Worm (Caenorhabditis elegans): Measurements from ENCODE around the gene T04A8.8.
A peak's percentile ranks its signal among the peaks of the same experiment; 100 is the strongest.

The T04A8.8 gene

ce11 chrIII:4699922-4700321 lies 6.1 kb downstream of the T04A8.8 start, which contains the start of gene sel-13:
Gene sel-13 (minus strand): TSS chrIII:4700224.
- no peak for TF ChIP-seq W03F9.2 (tag; optimal IDR thresholded peaks at IDR 0.05)
- no peak for TF ChIP-seq him-1 (tag; optimal IDR thresholded peaks at IDR 0.05)
- TF ChIP-seq dao-5 (tag; optimal IDR thresholded peaks at IDR 0.05), result no peak

DNA sequence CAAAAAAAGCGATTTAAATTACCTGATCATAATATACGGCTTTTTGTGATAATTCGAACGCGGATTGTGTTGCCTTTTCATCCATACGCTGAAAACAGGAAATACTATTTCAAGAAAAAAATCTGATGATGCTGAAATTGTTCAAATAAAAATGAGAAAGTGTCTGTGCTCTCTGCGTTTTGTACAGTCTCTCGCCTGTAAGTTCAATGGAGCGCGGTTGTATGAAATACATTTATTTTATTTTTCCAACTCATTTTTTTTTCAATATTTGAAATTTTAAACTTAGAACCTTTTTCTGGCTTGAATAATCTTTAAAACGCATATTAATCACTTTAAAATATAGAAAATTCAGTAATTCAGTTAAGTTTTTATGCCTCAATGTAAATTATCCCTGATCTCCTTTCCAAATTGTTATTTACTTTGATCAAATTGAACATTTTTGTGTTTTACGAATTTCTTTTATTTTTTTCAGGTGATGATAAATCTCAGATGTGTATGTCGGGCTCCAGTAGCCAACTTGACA lies 10.2 kb downstream of the T04A8.8 start, which contains the start of the genes clp-2 and mrpl-16:
clp-2 (minus strand) TSS at position 94 of the 523 bp plus-strand sequence.
mrpl-16 (plus strand) TSS at position 473 of the 523 bp plus-strand sequence.
- TF ChIP-seq W03F9.2 (tag; optimal IDR thresholded peaks at IDR 0.05), result peak; percentile 35
- TF ChIP-seq dao-5 (tag; optimal IDR thresholded peaks at IDR 0.05), result no peak

- no peak for TF ChIP-seq dao-5 (tag; optimal IDR thresholded peaks at IDR 0.05)
- no peak for TF ChIP-seq him-1 (tag; optimal IDR thresholded peaks at IDR 0.05)
- TF ChIP-seq W03F9.2 (tag; optimal IDR thresholded peaks at IDR 0.05), result no peak
Measured at ce11 chrIII:4705207-4705606, 11.4 kb downstream of the T04A8.8 start, which contains the start of gene pgap-2. Gene pgap-2 (plus strand): TSS chrIII:4705507.

- TF ChIP-seq dao-5 (tag; optimal IDR thresholded peaks at IDR 0.05) (no peak), W03F9.2 (tag; optimal IDR thresholded peaks at IDR 0.05) (no peak), him-1 (tag; optimal IDR thresholded peaks at IDR 0.05) (no peak)
Measured at ce11 chrIII:4706678-4707077, 12.9 kb downstream of the T04A8.8 start, which contains the start of gene T04A8.13. Gene T04A8.13 (plus strand): TSS chrIII:4706978.

DNA sequence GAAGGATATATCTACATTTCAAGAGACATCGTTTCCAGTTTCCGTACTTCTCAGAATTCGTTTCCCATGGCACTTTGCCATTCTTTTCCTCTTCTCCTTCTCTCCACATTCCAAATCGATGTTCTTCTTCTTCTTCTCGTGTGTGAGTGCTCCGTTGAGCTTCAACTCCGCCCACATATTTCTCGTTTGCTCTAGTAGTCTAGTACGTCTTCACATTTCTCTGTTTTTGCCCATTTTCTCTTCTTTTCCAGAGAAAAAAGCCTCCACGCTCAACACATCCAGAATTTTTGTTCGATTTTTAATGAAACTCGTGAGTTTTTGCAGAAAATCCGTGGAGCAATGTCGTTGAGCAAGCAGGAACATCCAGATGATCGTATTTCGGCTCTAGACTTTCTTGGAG lies 15.1 kb downstream of the T04A8.8 start, which contains the start of gene T04A8.18:
T04A8.18 (plus strand) TSS at position 301 of the 400 bp plus-strand sequence.
- TF ChIP-seq dao-5 (tag; optimal IDR thresholded peaks at IDR 0.05), result no peak
- no peak for TF ChIP-seq him-1 (tag; optimal IDR thresholded peaks at IDR 0.05)
- no peak for TF ChIP-seq W03F9.2 (tag; optimal IDR thresholded peaks at IDR 0.05)

ce11 chrIII:4715088-4715487 lies 21.3 kb downstream of the T04A8.8 start, which contains the start of gene him-18:
Gene him-18 (minus strand): TSS chrIII:4715188.
- no peak for TF ChIP-seq him-1 (tag; optimal IDR thresholded peaks at IDR 0.05)

ce11 chrIII:4720620-4721227 lies 26.9 kb downstream of the T04A8.8 start, which contains the start of gene emb-5:
Gene emb-5 (minus strand): TSS chrIII:4720670.
- TF ChIP-seq W03F9.2 (tag; optimal IDR thresholded peaks at IDR 0.05) (no peak), dao-5 (tag; optimal IDR thresholded peaks at IDR 0.05) (no peak), him-1 (tag; optimal IDR thresholded peaks at IDR 0.05) (no peak)

- TF ChIP-seq dao-5 (tag; optimal IDR thresholded peaks at IDR 0.05), result no peak
- TF ChIP-seq him-1 (tag; optimal IDR thresholded peaks at IDR 0.05), result peak; percentile 70
- TF ChIP-seq W03F9.2 (tag; optimal IDR thresholded peaks at IDR 0.05), result no peak
Measured at ce11 chrIII:4721750-4722149, 28.0 kb downstream of the T04A8.8 start, which contains the start of gene acy-1. Gene acy-1 (plus strand): TSS chrIII:4722095.

DNA sequence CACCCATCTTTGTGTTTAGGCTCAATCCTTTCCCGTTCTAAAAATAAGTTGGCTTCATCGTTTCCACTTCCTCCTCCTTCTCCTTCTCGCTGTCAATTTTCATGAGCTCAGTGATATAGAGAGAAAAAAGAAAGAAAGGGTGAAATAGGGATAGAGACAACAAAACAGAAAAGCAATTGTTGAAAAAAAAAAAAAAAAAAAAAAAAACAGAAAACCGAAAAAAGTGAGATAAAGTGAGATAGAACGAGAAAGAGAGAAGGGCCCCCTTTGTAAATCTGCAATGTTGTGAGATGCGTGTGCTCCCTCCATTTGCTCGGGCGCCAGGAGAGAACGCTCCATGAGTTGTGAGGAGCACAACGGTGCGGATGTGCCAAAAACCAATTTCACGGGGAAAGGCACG lies 30.1 kb downstream of the T04A8.8 start:
- peak; percentile 13 for TF ChIP-seq him-1 (tag; optimal IDR thresholded peaks at IDR 0.05)
- no peak for TF ChIP-seq W03F9.2 (tag; optimal IDR thresholded peaks at IDR 0.05)

DNA sequence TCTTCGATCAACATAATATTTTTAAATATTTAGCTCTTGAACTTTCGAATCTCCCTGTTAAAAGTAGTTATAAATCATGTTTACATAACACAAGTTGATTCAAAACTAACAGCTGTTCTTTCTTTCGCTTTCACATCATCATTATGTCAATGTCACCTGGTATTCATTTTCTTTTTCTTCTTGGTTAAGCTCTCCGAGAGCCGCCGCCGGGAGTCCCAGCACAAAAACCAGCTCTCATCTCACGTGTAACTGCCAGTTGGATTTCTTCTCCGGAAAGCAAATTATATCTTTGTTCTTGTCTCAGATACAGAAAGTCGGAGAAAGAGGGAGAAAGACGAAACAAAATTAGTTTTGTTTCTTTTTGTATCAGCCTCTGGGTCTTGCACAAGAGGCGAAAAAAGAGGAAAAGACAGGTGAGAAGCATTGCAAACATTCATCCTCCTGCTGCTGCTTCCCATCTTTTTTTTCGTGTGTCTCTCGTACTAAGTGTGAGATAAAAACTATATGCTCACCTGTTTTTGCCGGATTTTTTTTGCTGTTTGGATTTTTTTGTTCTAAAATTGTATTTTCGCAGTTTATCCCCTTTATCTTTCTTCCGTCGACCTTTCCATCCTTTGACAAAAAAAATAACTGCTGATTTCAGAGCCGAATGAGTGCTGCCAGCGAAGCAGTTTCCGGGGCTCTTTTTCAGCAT lies 37.6 kb downstream of the T04A8.8 start, which contains the start of gene F17C8.3:
F17C8.3 (plus strand) TSS at position 644 of the 694 bp plus-strand sequence.
- TF ChIP-seq W03F9.2 (tag; optimal IDR thresholded peaks at IDR 0.05) (no peak), dao-5 (tag; optimal IDR thresholded peaks at IDR 0.05) (no peak)

DNA sequence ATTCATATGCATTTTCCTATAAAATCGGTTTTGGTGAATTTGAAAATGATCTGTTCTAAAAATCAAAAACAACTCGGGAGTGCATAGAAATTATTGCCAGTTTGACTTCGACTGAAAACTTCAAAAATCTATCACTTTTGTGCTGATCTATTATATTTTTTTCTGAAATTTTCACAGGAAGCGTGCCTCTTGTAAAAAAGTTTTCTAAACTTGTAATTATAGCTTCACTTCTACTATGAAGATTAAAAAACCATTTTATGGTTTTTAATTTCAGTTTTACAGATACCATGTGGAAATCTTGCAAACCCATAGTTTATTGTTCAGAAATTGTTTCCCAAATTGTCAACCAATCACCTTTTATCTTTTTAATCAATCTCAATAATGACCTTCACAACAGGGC lies 40.3 kb downstream of the T04A8.8 start, which contains the start of gene F17C8.9:
F17C8.9 (plus strand) TSS at position 301 of the 400 bp plus-strand sequence.
- TF ChIP-seq him-1 (tag; optimal IDR thresholded peaks at IDR 0.05), result no peak
- no peak for TF ChIP-seq dao-5 (tag; optimal IDR thresholded peaks at IDR 0.05)
- TF ChIP-seq W03F9.2 (tag; optimal IDR thresholded peaks at IDR 0.05), result no peak

DNA sequence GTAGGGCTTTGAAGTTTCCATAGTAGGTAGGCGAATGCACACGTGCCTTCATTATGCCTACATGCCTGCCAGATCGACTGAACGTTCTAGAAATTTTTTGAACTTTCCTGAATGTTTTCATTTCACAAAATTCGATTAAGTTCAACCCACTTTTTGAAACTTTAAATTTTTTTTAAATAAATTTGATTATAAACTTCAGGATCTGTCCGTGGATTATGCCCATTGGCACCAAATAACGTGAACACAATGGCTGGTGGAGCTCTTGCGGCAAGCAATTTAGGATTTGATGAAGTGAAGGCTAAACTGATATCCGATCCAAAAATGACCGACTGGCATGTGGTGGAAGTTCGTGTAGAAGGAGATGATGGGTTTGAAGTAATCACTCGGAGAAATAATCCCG lies 41.6 kb downstream of the T04A8.8 start, which contains the start of gene F17C8.7:
F17C8.7 (plus strand) TSS at position 301 of the 400 bp plus-strand sequence.
- TF ChIP-seq him-1 (tag; optimal IDR thresholded peaks at IDR 0.05), result no peak
- no peak for TF ChIP-seq W03F9.2 (tag; optimal IDR thresholded peaks at IDR 0.05)
- no peak for TF ChIP-seq dao-5 (tag; optimal IDR thresholded peaks at IDR 0.05)

ce11 chrIII:4739975-4740374 lies 46.2 kb downstream of the T04A8.8 start, which contains the start of gene ras-2:
Gene ras-2 (minus strand): TSS chrIII:4740075.
- no peak for TF ChIP-seq dao-5 (tag; optimal IDR thresholded peaks at IDR 0.05)
- TF ChIP-seq W03F9.2 (tag; optimal IDR thresholded peaks at IDR 0.05), result no peak
- TF ChIP-seq him-1 (tag; optimal IDR thresholded peaks at IDR 0.05), result no peak

- TF ChIP-seq W03F9.2 (tag; optimal IDR thresholded peaks at IDR 0.05) (peak; percentile 8), him-1 (tag; optimal IDR thresholded peaks at IDR 0.05) (no peak), dao-5 (tag; optimal IDR thresholded peaks at IDR 0.05) (no peak)
Measured at ce11 chrIII:4740820-4741219, 47.0 kb downstream of the T04A8.8 start.
